Fruit fly (Drosophila melanogaster): ENCODE measurements around the gene CG13801.

DNA sequence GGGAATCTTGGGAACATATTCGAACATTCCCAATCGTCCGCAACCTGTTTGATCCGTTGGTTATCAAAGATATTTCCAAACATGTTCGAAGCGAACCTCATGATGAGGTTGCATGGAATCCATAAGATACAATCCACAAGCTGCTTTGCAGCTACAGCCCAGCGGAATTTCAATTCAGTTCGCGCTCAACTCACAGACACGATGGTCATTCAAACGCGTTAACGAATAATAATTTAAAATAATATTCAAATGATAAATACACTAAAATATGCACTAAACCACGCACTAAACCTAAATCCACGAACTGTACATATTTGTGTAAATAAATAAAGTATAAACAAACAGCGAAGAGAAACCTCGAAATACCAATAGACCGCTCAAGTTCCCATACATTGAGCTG lies 27.5 kb downstream of the CG13801 start:
- TF ChIP-seq CG7101 (tag; optimal IDR thresholded peaks at IDR 0.05) (no peak), tj (GFP tag; optimal IDR thresholded peaks at IDR 0.05) (no peak), CG14711 (tag; optimal IDR thresholded peaks at IDR 0.05) (no peak)

Data from whole organism, adult.